Worm (Caenorhabditis elegans): Measurements from ENCODE around the gene T08H10.3.
"Not testable (repeated sequence)": the region's sequence is repeated elsewhere in the genome, so short reads cannot be mapped to it uniquely, and the experiment has no call there.

The T08H10.3 gene

ce11 chrV:4450523-4451089, 20.6 kb upstream of the T08H10.3 start, which contains the start of gene rft-2 (continued):
- no peak for TF ChIP-seq ztf-11 (tag; optimal IDR thresholded peaks at IDR 0.05)

ce11 chrV:4454634-4455033, 16.5 kb upstream of the T08H10.3 start, which contains the start of gene gnrr-5:
Gene gnrr-5, minus strand, starts transcription at chrV:4454734.
- TF ChIP-seq mxl-2 (GFP tag; conservative IDR thresholded peaks at IDR 0.05), result no peak
- no peak for TF ChIP-seq ceh-20 (GFP tag; IDR thresholded peaks at IDR 0.05)
- TF ChIP-seq lin-38 (GFP tag; IDR thresholded peaks at IDR 0.05), result no peak
- TF ChIP-seq nhr-102 (tag; optimal IDR thresholded peaks at IDR 0.05), result no peak
- no peak for TF ChIP-seq F49E8.2 (tag; optimal IDR thresholded peaks at IDR 0.05; ENCODE audit: borderline replicate concordance)
- no peak for TF ChIP-seq daf-16 (GFP tag; optimal IDR thresholded peaks at IDR 0.05)
- no peak for TF ChIP-seq daf-16 (tag; optimal IDR thresholded peaks at IDR 0.05)
- no peak for TF ChIP-seq egl-43 (GFP tag; IDR thresholded peaks at IDR 0.05)
- no peak for TF ChIP-seq hlh-30 (tag; optimal IDR thresholded peaks at IDR 0.05; ENCODE audit: insufficient read depth)
- TF ChIP-seq ctbp-1 (GFP tag; IDR thresholded peaks at IDR 0.05), result no peak
- TF ChIP-seq lin-15B (tag; optimal IDR thresholded peaks at IDR 0.05), result no peak
- no peak for TF ChIP-seq dmd-9 (GFP tag; IDR thresholded peaks at IDR 0.05)
- TF ChIP-seq ceh-32 (tag; optimal IDR thresholded peaks at IDR 0.05; ENCODE audit: poor library complexity), result no peak

ce11 chrV:4474543-4474942, 3.4 kb downstream of the T08H10.3 start, which contains the start of gene str-35:
Gene str-35, plus strand, starts transcription at chrV:4474843.
- TF ChIP-seq fos-1 (tag; optimal IDR thresholded peaks at IDR 0.05); ceh-20 (GFP tag; IDR thresholded peaks at IDR 0.05); duxl-1 (tag; optimal IDR thresholded peaks at IDR 0.05; ENCODE audit: poor library complexity): not testable (repeated sequence)

- TF ChIP-seq lin-38 (GFP tag; IDR thresholded peaks at IDR 0.05) (no peak), mes-2 (tag; optimal IDR thresholded peaks at IDR 0.05; ENCODE audit: poor library complexity, severe bottlenecking) (no peak), unc-62 (GFP tag; optimal IDR thresholded peaks at IDR 0.05 in 1 of 2) (no peak), unc-62 (tag; optimal IDR thresholded peaks at IDR 0.05) (no peak), aha-1 (tag) (peak; percentile 86), ceh-28 (tag; optimal IDR thresholded peaks at IDR 0.05) (no peak), zip-11 (GFP tag; IDR thresholded peaks at IDR 0.05) (no peak), madf-9 (GFP tag; conservative IDR thresholded peaks at IDR 0.05) (no peak)
Observed at ce11 chrV:4481823-4482222, 10.7 kb downstream of the T08H10.3 start.

- TF ChIP-seq aha-1 (tag) (peak; percentile 51), mdl-1 (tag; optimal IDR thresholded peaks at IDR 0.05) (peak in 1 of 2 experiments; percentile 43), madf-5 (GFP tag; IDR thresholded peaks at IDR 0.05) (no peak), ceh-82 (tag; optimal IDR thresholded peaks at IDR 0.05) (no peak), tra-1 (GFP tag; IDR thresholded peaks at IDR 0.05) (0 out of 2 replicates have a peak, but pooled peaks have one; percentile 55), T20F7.1 (GFP tag; optimal IDR thresholded peaks at IDR 0.05) (peak; percentile 54), dmd-6 (GFP tag; IDR thresholded peaks at IDR 0.05) (peak; percentile 68), lsy-2 (tag; optimal IDR thresholded peaks at IDR 0.05) (peak in 1 of 2 experiments; percentile 19), D1046.2 (GFP tag; IDR thresholded peaks at IDR 0.05) (no peak), daf-19 (GFP tag; conservative IDR thresholded peaks at IDR 0.05) (0 out of 2 replicates have a peak, but pooled peaks have one; percentile 25), nhr-102 (tag; optimal IDR thresholded peaks at IDR 0.05) (peak; percentile 36), hif-1 (tag; optimal IDR thresholded peaks at IDR 0.05) (peak in 1 of 2 experiments; percentile 55), pqm-1 (tag; optimal IDR thresholded peaks at IDR 0.05) (peak; percentile 80), mep-1 (tag; optimal IDR thresholded peaks at IDR 0.05) (peak; percentile 50), dve-1 (tag; optimal IDR thresholded peaks at IDR 0.05; ENCODE audit: insufficient read depth) (peak; percentile 68), ceh-44 (GFP tag; IDR thresholded peaks at IDR 0.05) (no peak), tag-97 (GFP tag; IDR thresholded peaks at IDR 0.05) (no peak), sdz-12 (GFP tag; optimal IDR thresholded peaks at IDR 0.05) (no peak), lin-15B (tag; optimal IDR thresholded peaks at IDR 0.05) (no peak), hlh-11 (tag; optimal IDR thresholded peaks at IDR 0.05) (peak; percentile 86), egl-43 (GFP tag; IDR thresholded peaks at IDR 0.05) (no peak), nhr-237 (tag; optimal IDR thresholded peaks at IDR 0.05) (peak; percentile 3), unc-62 (GFP tag; optimal IDR thresholded peaks at IDR 0.05 in 1 of 2) (peak in 1 of 2 experiments; percentile 99), unc-62 (tag; optimal IDR thresholded peaks at IDR 0.05) (no peak), hlh-30 (tag; optimal IDR thresholded peaks at IDR 0.05; ENCODE audit: insufficient read depth) (peak; percentile 66), nhr-28 (tag; optimal IDR thresholded peaks at IDR 0.05) (peak; percentile 76)
Observed at ce11 chrV:4483049-4483507, 11.9 kb downstream of the T08H10.3 start, which contains the start of gene exc-15. Gene exc-15, plus strand, starts transcription at chrV:4483459.
